Worm (Caenorhabditis elegans) whole organism, young adult: ENCODE measurements around the gene mdt-21.

ENCODE experiments used
- C17E4.6 ChIP-seq: fragments of 200-800 bp; sonication (Bioruptor generic); IDR thresholded peaks from 2 replicates; pipeline ENCODE4 v1.3.6; 2022; ENCODE audit warnings: missing genetic modification reagents, missing genetic modification characterization, missing compliant biosample characterization
- F55B11.4 ChIP-seq: sonication (generic microtip); optimal IDR thresholded peaks from 2 replicates; lab custom pipeline; 2016; ENCODE audit warnings: missing compliant biosample characterization, missing genetic modification characterization, borderline replicate concordance; ENCODE audit not compliant: insufficient read depth
- F57A8.1 ChIP-seq: fragments of 200-800 bp; sonication (Bioruptor generic); optimal IDR thresholded peaks from 2 replicates; lab custom pipeline; 2018; ENCODE audit warnings: mild to moderate bottlenecking, missing genetic modification characterization, moderate library complexity, missing compliant biosample characterization
- F57C9.4 ChIP-seq: sonication (generic microtip); optimal IDR thresholded peaks from 2 replicates; lab custom pipeline; 2017; ENCODE audit warnings: mild to moderate bottlenecking, missing genetic modification characterization, missing compliant biosample characterization
- T07F8.4 ChIP-seq: sonication (generic microtip); optimal IDR thresholded peaks from 2 replicates; lab custom pipeline; 2016; ENCODE audit warnings: mild to moderate bottlenecking, missing genetic modification characterization, moderate library complexity, missing compliant biosample characterization
- T26A5.8 ChIP-seq: sonication (generic microtip); optimal IDR thresholded peaks from 2 replicates; lab custom pipeline; 2016; ENCODE audit warnings: missing genetic modification characterization, missing compliant biosample characterization
- Y95B8A.8 ChIP-seq: fragments of 200-800 bp; sonication (Bioruptor generic); IDR thresholded peaks from 2 replicates; pipeline ENCODE4 v1.3.6; 2022; ENCODE audit warnings: missing genetic modification reagents, missing genetic modification characterization, missing compliant biosample characterization
- ZK185.1 ChIP-seq: sonication (generic microtip); optimal IDR thresholded peaks from 2 replicates; lab custom pipeline; 2016; ENCODE audit warnings: mild to moderate bottlenecking, missing genetic modification characterization, missing compliant biosample characterization; ENCODE audit not compliant: poor library complexity, severe bottlenecking
- akir-1 ChIP-seq: fragments of 200-800 bp; sonication (Bioruptor generic); optimal IDR thresholded peaks from 2 replicates; lab custom pipeline; 2018; ENCODE audit warnings: mild to moderate bottlenecking, missing genetic modification characterization, moderate library complexity, missing compliant biosample characterization
- bed-1 ChIP-seq: fragments of 200-800 bp; sonication (Bioruptor generic); IDR thresholded peaks from 2 replicates; pipeline ENCODE4 v1.3.6; 2022; ENCODE audit warnings: missing genetic modification reagents, missing genetic modification characterization, missing compliant biosample characterization
- bed-2 ChIP-seq: fragments of 200-800 bp; sonication (Bioruptor generic); IDR thresholded peaks from 2 replicates; pipeline ENCODE4 v1.3.6; 2022; ENCODE audit warnings: missing genetic modification reagents, missing genetic modification characterization, missing compliant biosample characterization
- ccch-3 ChIP-seq: fragments of 200-800 bp; sonication (Bioruptor generic); optimal IDR thresholded peaks from 2 replicates; lab custom pipeline; 2018; ENCODE audit warnings: mild to moderate bottlenecking, missing genetic modification characterization, missing compliant biosample characterization
- dox-1 ChIP-seq: fragments of 200-800 bp; sonication (Bioruptor generic); IDR thresholded peaks from 2 replicates; pipeline ENCODE4 v1.3.6; 2022; ENCODE audit warnings: missing genetic modification reagents, missing genetic modification characterization, missing compliant biosample characterization
- dpff-1 ChIP-seq: sonication (generic microtip); optimal IDR thresholded peaks from 2 replicates; lab custom pipeline; 2017; ENCODE audit warnings: mild to moderate bottlenecking, missing genetic modification characterization, missing compliant biosample characterization
- ets-4 ChIP-seq: fragments of 200-800 bp; sonication (Bioruptor generic); optimal IDR thresholded peaks from 2 replicates; lab custom pipeline; 2018; ENCODE audit warnings: mild to moderate bottlenecking, missing genetic modification characterization, missing compliant biosample characterization
- hlh-12 ChIP-seq: sonication (generic microtip); optimal IDR thresholded peaks from 2 replicates; lab custom pipeline; 2016; ENCODE audit warnings: missing genetic modification characterization, missing compliant biosample characterization
- let-526 ChIP-seq: fragments of 200-800 bp; sonication (Bioruptor generic); IDR thresholded peaks from 2 replicates; pipeline ENCODE4 v1.3.6; 2022; ENCODE audit warnings: missing genetic modification reagents, missing genetic modification characterization, missing compliant biosample characterization
- lin-35 ChIP-seq, 3 experiments: fragments of 150-350 bp in 2 of 3; sonication (generic microtip) in 1 of 3; optimal IDR thresholded peaks; 2 replicates each; lab custom pipeline; 2014 to 2018; ENCODE audit warnings: missing biosample characterization in 3 of 3, missing genetic modification characterization in 3 of 3, missing genetic modification reagents in 3 of 3
- lin-40 ChIP-seq: sonication (generic microtip); optimal IDR thresholded peaks from 2 replicates; lab custom pipeline; 2016; ENCODE audit warnings: missing genetic modification characterization, mild to moderate bottlenecking, missing compliant biosample characterization, missing genotype, missing genetic modification reagents
- lir-1 ChIP-seq: fragments of 200-800 bp; sonication (Bioruptor generic); conservative IDR thresholded peaks from 2 replicates; pipeline ENCODE4 v1.3.6; 2022; ENCODE audit warnings: missing genetic modification reagents, missing genetic modification characterization, missing compliant biosample characterization
- lsl-1 ChIP-seq: fragments of 200-800 bp; sonication (Bioruptor generic); optimal IDR thresholded peaks from 2 replicates; lab custom pipeline; 2018; ENCODE audit warnings: mild to moderate bottlenecking, missing genetic modification characterization, moderate library complexity, missing compliant biosample characterization
- madf-6 ChIP-seq: fragments of 200-800 bp; sonication (Bioruptor generic); IDR thresholded peaks from 2 replicates; pipeline ENCODE4 v1.3.6; 2022; ENCODE audit warnings: missing genetic modification reagents, missing genetic modification characterization, missing compliant biosample characterization
- madf-8 ChIP-seq: fragments of 200-800 bp; sonication (Bioruptor generic); conservative IDR thresholded peaks from 2 replicates; pipeline ENCODE4 v1.3.6; 2022; ENCODE audit warnings: missing genetic modification reagents, missing genetic modification characterization, missing compliant biosample characterization
- mel-28 ChIP-seq: sonication (generic microtip); optimal IDR thresholded peaks from 2 replicates; lab custom pipeline; 2016; ENCODE audit warnings: borderline replicate concordance, mild to moderate bottlenecking, missing genetic modification characterization, missing compliant biosample characterization
- nhr-120 ChIP-seq: fragments of 200-800 bp; sonication (Bioruptor generic); IDR thresholded peaks from 2 replicates; pipeline ENCODE4 v1.3.6; 2022; ENCODE audit warnings: missing genetic modification characterization, missing compliant biosample characterization
- rcor-1 ChIP-seq: fragments of 200-800 bp; sonication (Bioruptor generic); IDR thresholded peaks from 2 replicates; pipeline ENCODE4 v1.3.6; 2022; ENCODE audit warnings: missing genetic modification reagents, missing genetic modification characterization, missing compliant biosample characterization
- rec-8 ChIP-seq, 2 experiments: sonication (generic microtip); optimal IDR thresholded peaks; 2 replicates each; lab custom pipeline; 2016; ENCODE audit warnings: mild to moderate bottlenecking in 2 of 2, missing genetic modification characterization in 2 of 2, missing genetic modification reagents in 2 of 2, missing genotype in 2 of 2, missing biosample characterization in 1 of 2, missing compliant biosample characterization in 1 of 2, moderate library complexity in 1 of 2
- snpc-4 ChIP-seq, 5 experiments: fragments of 150-350 bp in 1 of 5; sonication (generic microtip) in 4 of 5; optimal IDR thresholded peaks; 2 replicates each; lab custom pipeline; 2014 to 2018; ENCODE audit warnings: missing genetic modification characterization in 5 of 5, missing biosample characterization in 3 of 5, antibody characterized with exemption in 2 of 5, mild to moderate bottlenecking in 2 of 5, missing compliant biosample characterization in 2 of 5, missing genotype in 2 of 5, moderate library complexity in 2 of 5, missing genetic modification reagents in 1 of 5
- sptf-2 ChIP-seq: fragments of 200-800 bp; sonication (Bioruptor generic); optimal IDR thresholded peaks from 2 replicates; lab custom pipeline; 2018; ENCODE audit warnings: mild to moderate bottlenecking, missing genetic modification characterization, missing compliant biosample characterization
- tbp1 ChIP-seq: fragments of 200-800 bp; sonication (Bioruptor generic); optimal IDR thresholded peaks from 2 replicates; lab custom pipeline; 2018; ENCODE audit warnings: mild to moderate bottlenecking, missing genetic modification characterization, missing compliant biosample characterization
- unc-130 ChIP-seq: sonication (generic microtip); optimal IDR thresholded peaks from 2 replicates; lab custom pipeline; 2016; ENCODE audit warnings: missing genetic modification reagents, missing genetic modification characterization, missing compliant biosample characterization
- zfh-2 ChIP-seq: fragments of 200-800 bp; sonication (Bioruptor generic); conservative IDR thresholded peaks from 2 replicates; pipeline ENCODE4 v1.3.6; 2022; ENCODE audit warnings: missing genetic modification reagents, missing genetic modification characterization, missing compliant biosample characterization
- ztf-18 ChIP-seq: sonication (generic microtip); optimal IDR thresholded peaks from 2 replicates; lab custom pipeline; 2016; ENCODE audit warnings: missing genotype, mild to moderate bottlenecking, missing genetic modification characterization, missing compliant biosample characterization
- ztf-6 ChIP-seq: fragments of 200-800 bp; sonication (Bioruptor generic); IDR thresholded peaks from 2 replicates; pipeline ENCODE4 v1.3.6; 2022; ENCODE audit warnings: missing genetic modification reagents, missing genetic modification characterization, missing compliant biosample characterization

The mdt-21 gene

ce11 chrIII:11807418-11807817 lies 30.0 kb downstream of the mdt-21 start, which contains the start of gene C18D11.10:
C18D11.10 (plus strand) TSS chrIII:11807718.
- TF ChIP-seq lin-35 (GFP tag; optimal IDR thresholded peaks at IDR 0.05; lab: Kevin White, UChicago) (no peak), nhr-120 (GFP tag; lab: Robert Waterston, UW) (no peak), lir-1 (GFP tag; lab: Robert Waterston, UW) (no peak), tbp1 (GFP tag; lab: Kevin White, UChicago) (no peak), F55B11.4 (tag; lab: Kevin White, UChicago) (no peak), rcor-1 (GFP tag; lab: Robert Waterston, UW) (no peak), dpff-1 (tag; lab: Kevin White, UChicago) (no peak), madf-8 (no peak), F57C9.4 (tag; lab: Kevin White, UChicago) (no peak), ets-4 (GFP tag; lab: Kevin White, UChicago) (no peak), let-526 (GFP tag; lab: Robert Waterston, UW) (no peak)

- TF ChIP-seq bed-2 (no peak), lsl-1 (no peak), ztf-18 (no peak), ccch-3 (GFP tag; lab: Kevin White, UChicago) (no peak), dox-1 (GFP tag; lab: Robert Waterston, UW) (no peak), T26A5.8 (no peak), F57C9.4 (tag; lab: Kevin White, UChicago) (no peak), bed-1 (GFP tag; lab: Robert Waterston, UW) (no peak), mel-28 (tag; lab: Kevin White, UChicago) (no peak), ets-4 (GFP tag; lab: Kevin White, UChicago) (no peak), C17E4.6 (no peak), F57A8.1 (no peak), Y95B8A.8 (no peak), sptf-2 (no peak)
Measured at ce11 chrIII:11808818-11809217, 31.4 kb downstream of the mdt-21 start, which contains the start of gene C18D11.9. C18D11.9 (plus strand) TSS chrIII:11809118.

ce11 chrIII:11810447-11810846 lies 33.0 kb downstream of the mdt-21 start, which contains the start of gene C18D11.6:
C18D11.6 (plus strand) TSS chrIII:11810556.
- no peak for TF ChIP-seq ZK185.1 (tag; lab: Kevin White, UChicago)
- TF ChIP-seq unc-130 (GFP tag; lab: Kevin White, UChicago) = no peak
- TF ChIP-seq hlh-12 = no peak
- TF ChIP-seq F55B11.4 (tag; lab: Kevin White, UChicago) = no peak
- TF ChIP-seq bed-2 = no peak
- no peak for TF ChIP-seq ztf-6 (GFP tag; lab: Robert Waterston, UW)
- TF ChIP-seq T07F8.4 = no peak
- TF ChIP-seq madf-6 (GFP tag; lab: Robert Waterston, UW) = no peak
- no peak for TF ChIP-seq akir-1 (GFP tag; lab: Kevin White, UChicago)
- TF ChIP-seq lin-40 = no peak
- TF ChIP-seq ccch-3 (GFP tag; lab: Kevin White, UChicago) = no peak

- no peak for TF ChIP-seq snpc-4 (GFP tag; optimal IDR thresholded peaks at IDR 0.05; lab: Kevin White, UChicago)
- no peak for TF ChIP-seq snpc-4 (tag; optimal IDR thresholded peaks at IDR 0.05; lab: Kevin White, UChicago)
- TF ChIP-seq rec-8 (tag; optimal IDR thresholded peaks at IDR 0.05; lab: Kevin White, UChicago) = no peak
- 0 out of 2 replicates have a peak, but pooled peaks have one; percentile 7 for TF ChIP-seq zfh-2
- TF ChIP-seq, all 124 proteins: peak for 1
Measured at ce11 chrIII:11811839-11812238, 34.4 kb downstream of the mdt-21 start.
